Worm (Caenorhabditis elegans): ENCODE results near the gene C03A3.9.
A peak's percentile ranks its signal among the peaks of the same experiment; 100 is the strongest.

The C03A3.9 gene

ce11 chrX:11262319-11263074 lies 4.3 kb upstream of the C03A3.9 start, which contains the start of gene C03A3.2 (continued):
- peak; percentile 49 for TF ChIP-seq nhr-80 (tag; optimal IDR thresholded peaks at IDR 0.05)
- peak; percentile 82 for TF ChIP-seq mcd-1 (GFP tag; IDR thresholded peaks at IDR 0.05)
- TF ChIP-seq somi-1 (GFP tag; optimal IDR thresholded peaks at IDR 0.05), result peak; percentile 15
- TF ChIP-seq B0261.1 (tag; optimal IDR thresholded peaks at IDR 0.05), result no peak
- TF ChIP-seq C06A6.2 (GFP tag; conservative IDR thresholded peaks at IDR 0.05), result no peak
- no peak for TF ChIP-seq attf-3 (GFP tag; conservative IDR thresholded peaks at IDR 0.05)
- TF ChIP-seq ceh-27 (GFP tag; optimal IDR thresholded peaks at IDR 0.05), result peak; percentile 49
- TF ChIP-seq lin-54 (GFP tag; optimal IDR thresholded peaks at IDR 0.05), result no peak
- no peak for TF ChIP-seq mes-4 (tag; optimal IDR thresholded peaks at IDR 0.05)
- TF ChIP-seq ceh-40 (GFP tag; IDR thresholded peaks at IDR 0.05), result no peak
- no peak for TF ChIP-seq Y79H2A.3 (GFP tag; conservative IDR thresholded peaks at IDR 0.05)
- TF ChIP-seq hmg-1.2 (GFP tag; IDR thresholded peaks at IDR 0.05), result peak; percentile 45; the same call in 1 of the 2 replicates
- TF ChIP-seq cebp-1 (GFP tag; IDR thresholded peaks at IDR 0.05), result no peak
- TF ChIP-seq cebp-1 (tag; optimal IDR thresholded peaks at IDR 0.05), result no peak
- no peak for TF ChIP-seq F52B5.7 (tag; optimal IDR thresholded peaks at IDR 0.05)
- TF ChIP-seq lin-35 (GFP tag; optimal IDR thresholded peaks at IDR 0.05), result peak in 2 of 3 experiments; percentile 19 to 45
- TF ChIP-seq zfh-2 (GFP tag; conservative IDR thresholded peaks at IDR 0.05), result no peak
- TF ChIP-seq nfya-1 (tag; optimal IDR thresholded peaks at IDR 0.05; ENCODE audit: borderline replicate concordance, insufficient read depth), result no peak
- TF ChIP-seq B0336.3 (GFP tag; IDR thresholded peaks at IDR 0.05), result no peak
- no peak for TF ChIP-seq F23B12.7 (tag; optimal IDR thresholded peaks at IDR 0.05; ENCODE audit: insufficient read depth)
- no peak for TF ChIP-seq Y56A3A.18 (GFP tag; IDR thresholded peaks at IDR 0.05)
- no peak for TF ChIP-seq F37B4.10 (GFP tag; IDR thresholded peaks at IDR 0.05)
- no peak for TF ChIP-seq madf-6 (GFP tag; IDR thresholded peaks at IDR 0.05)
- peak; percentile 13 for TF ChIP-seq ZK185.1 (tag; optimal IDR thresholded peaks at IDR 0.05; ENCODE audit: poor library complexity, severe bottlenecking)
- TF ChIP-seq egl-44 (GFP tag; IDR thresholded peaks at IDR 0.05), result no peak
- no peak for TF ChIP-seq snpc-3.4 (tag; optimal IDR thresholded peaks at IDR 0.05)

- TF ChIP-seq attf-6 (GFP tag; IDR thresholded peaks at IDR 0.05) (no peak), F33H1.4 (GFP tag; IDR thresholded peaks at IDR 0.05) (no peak), nhr-80 (tag; optimal IDR thresholded peaks at IDR 0.05) (peak; percentile 92), C17E4.6 (GFP tag; IDR thresholded peaks at IDR 0.05) (no peak), zim-3 (tag; optimal IDR thresholded peaks at IDR 0.05) (no peak), ets-4 (GFP tag; optimal IDR thresholded peaks at IDR 0.05) (peak; percentile 33)
Observed at ce11 chrX:11264715-11265114, 2.1 kb upstream of the C03A3.9 start.

DNA sequence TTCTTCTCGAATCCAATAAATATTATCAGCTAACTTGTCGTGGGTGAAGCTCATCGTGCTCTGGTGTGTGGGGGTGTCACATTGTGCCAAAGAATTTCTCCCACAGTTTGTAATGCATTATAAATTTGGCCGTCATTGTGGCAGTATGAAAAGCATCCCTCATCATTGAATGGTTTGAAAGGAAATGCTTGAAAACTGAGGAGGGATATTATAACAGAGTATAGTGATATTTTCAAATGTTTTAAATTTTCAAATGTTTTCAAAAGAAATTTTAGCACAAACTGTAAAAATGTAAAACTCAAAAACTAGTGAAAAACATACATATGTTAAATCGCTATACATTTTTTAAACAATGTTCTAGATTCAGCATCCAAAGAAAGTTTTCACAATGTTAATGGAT lies 2.2 kb downstream of the C03A3.9 start, which contains the start of gene C03A3.3:
Gene C03A3.3 (minus strand): TSS at position 101 of the 400 bp plus-strand sequence.
- no peak for TF ChIP-seq F39B2.1 (GFP tag; IDR thresholded peaks at IDR 0.05)
- TF ChIP-seq cebp-1 (GFP tag; IDR thresholded peaks at IDR 0.05), result no peak
- no peak for TF ChIP-seq cebp-1 (tag; optimal IDR thresholded peaks at IDR 0.05)
- TF ChIP-seq B0336.3 (GFP tag; IDR thresholded peaks at IDR 0.05), result no peak
- TF ChIP-seq aptf-2 (GFP tag; conservative IDR thresholded peaks at IDR 0.05), result no peak
- no peak for TF ChIP-seq ztf-26 (tag; optimal IDR thresholded peaks at IDR 0.05)
- no peak for TF ChIP-seq tbp1 (GFP tag; optimal IDR thresholded peaks at IDR 0.05)
- no peak for TF ChIP-seq lin-40 (tag; optimal IDR thresholded peaks at IDR 0.05)
- TF ChIP-seq nhr-90 (tag; optimal IDR thresholded peaks at IDR 0.05), result no peak
- no peak for TF ChIP-seq T26A5.8 (tag; optimal IDR thresholded peaks at IDR 0.05)
- no peak for TF ChIP-seq rpc-1 (optimal IDR thresholded peaks at IDR 0.05)
- TF ChIP-seq rpc-1 (tag; optimal IDR thresholded peaks at IDR 0.05), result no peak
- no peak for TF ChIP-seq nfya-1 (tag; optimal IDR thresholded peaks at IDR 0.05; ENCODE audit: borderline replicate concordance, insufficient read depth)
- TF ChIP-seq zfh-2 (GFP tag; conservative IDR thresholded peaks at IDR 0.05), result no peak
